Worm (Caenorhabditis elegans) whole organism, early embryonic: ENCODE data around the gene sma-9.

Experiments
- F13C5.2 ChIP-seq: sonication (generic microtip); optimal IDR thresholded peaks from 2 replicates; lab custom pipeline; 2017; ENCODE audit warnings: mild to moderate bottlenecking, missing genetic modification characterization, inconsistent platforms, missing compliant biosample characterization
- ama-1 ChIP-seq: fragments of 150-350 bp; optimal IDR thresholded peaks from 2 replicates; lab custom pipeline; 2014
- ets-7 ChIP-seq: sonication (generic microtip); optimal IDR thresholded peaks from 2 replicates; lab custom pipeline; 2016; ENCODE audit warnings: missing genotype, missing genetic modification characterization, missing compliant biosample characterization
- flt-1 ChIP-seq: fragments of 200-800 bp; sonication (Bioruptor generic); IDR thresholded peaks from 2 replicates; pipeline ENCODE4 v1.3.6; 2022; ENCODE audit warnings: missing genetic modification characterization, missing compliant biosample characterization
- hmbx-1 ChIP-seq: sonication (generic microtip); optimal IDR thresholded peaks from 2 replicates; lab custom pipeline; 2016; ENCODE audit warnings: mild to moderate bottlenecking, missing genetic modification characterization, missing compliant biosample characterization

DNA sequence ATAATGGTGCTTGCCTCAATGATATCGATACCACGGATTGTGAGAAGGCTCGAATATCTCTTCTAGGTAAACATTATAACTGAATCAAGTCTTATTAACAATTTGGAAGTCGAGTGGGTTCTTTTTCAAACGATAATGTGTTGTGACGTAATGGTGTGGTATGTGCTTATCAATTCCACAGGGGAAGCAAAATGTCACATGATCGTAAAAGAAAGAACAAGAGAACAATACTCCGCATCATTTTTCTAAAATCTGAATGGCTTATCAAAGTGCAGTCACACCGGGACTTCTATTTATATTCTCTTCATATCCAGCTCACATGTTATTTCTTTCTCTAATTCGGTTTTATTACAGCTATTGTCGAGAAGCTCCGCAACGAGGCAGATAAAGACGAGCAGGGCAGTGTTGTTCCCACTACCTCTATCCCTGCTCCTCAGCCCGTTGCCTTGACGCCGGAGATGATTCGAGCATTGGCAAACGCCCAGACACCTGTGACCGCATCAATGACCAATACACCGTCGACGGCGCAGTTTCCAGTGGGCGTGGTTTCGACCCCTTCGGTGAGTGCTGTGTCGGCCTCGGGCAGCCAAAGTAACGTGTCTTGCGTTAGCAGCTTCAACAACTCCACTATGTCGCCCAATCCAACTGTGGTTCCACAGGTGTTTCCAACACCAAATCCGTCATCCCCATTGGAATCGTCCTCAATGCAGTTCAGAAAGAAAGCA lies 11.6 kb downstream of the sma-9 start:
- TF ChIP-seq ama-1 (lab: Kevin White, UChicago) (no peak), hmbx-1 (tag; lab: Kevin White, UChicago) (no peak), F13C5.2 (tag; lab: Kevin White, UChicago) (no peak), flt-1 (no peak), ets-7 (no peak)
